Worm (Caenorhabditis elegans): ENCODE data around the gene nhr-43.

DNA sequence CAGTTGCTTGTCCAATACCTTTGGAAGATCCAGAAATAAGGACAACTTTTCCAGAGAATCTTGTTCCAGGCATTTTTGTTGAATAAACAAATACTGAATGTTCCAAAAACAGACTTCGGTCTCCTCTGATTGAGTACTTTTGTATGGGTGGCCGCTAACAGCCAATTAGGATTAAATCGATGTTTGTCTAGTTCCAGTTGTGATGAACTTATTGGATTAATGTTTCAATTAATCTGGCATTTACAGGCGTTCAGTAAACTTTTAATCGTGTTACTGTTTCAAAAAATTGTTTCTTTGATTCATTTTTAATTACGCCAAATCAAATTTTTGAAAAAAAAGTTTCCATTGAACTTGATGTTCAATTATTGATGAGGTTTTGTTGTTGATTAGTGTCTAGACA, 42.9 kb downstream of the nhr-43 start, which contains the start of gene ZK829.1:
- TF ChIP-seq ztf-11 (tag; optimal IDR thresholded peaks at IDR 0.05) (no peak), elt-3 (tag; optimal IDR thresholded peaks at IDR 0.05) (no peak), nhr-28 (tag; optimal IDR thresholded peaks at IDR 0.05) (no peak), nhr-25 (tag; optimal IDR thresholded peaks at IDR 0.05) (no peak), skn-1 (tag; optimal IDR thresholded peaks at IDR 0.05) (no peak), nfya-1 (tag; optimal IDR thresholded peaks at IDR 0.05; ENCODE audit: insufficient read depth) (no peak), ama-1 (optimal IDR thresholded peaks at IDR 0.05) (no peak), egl-27 (tag; optimal IDR thresholded peaks at IDR 0.05) (no peak), ZK546.5 (tag; optimal IDR thresholded peaks at IDR 0.05) (no peak)

All from whole organism, L3 larva.